Worm (Caenorhabditis elegans) whole organism, L1 larva: ENCODE results near the gene C01G10.6.

Experiments
- ceh-88 ChIP-seq: fragments of 200-800 bp; sonication (Bioruptor generic); IDR thresholded peaks from 2 replicates; pipeline ENCODE4 v1.3.6; 2022; ENCODE audit warnings: missing genetic modification characterization, missing compliant biosample characterization
- jun-1 ChIP-seq: fragments of 150-350 bp; optimal IDR thresholded peaks from 2 replicates; lab custom pipeline; 2014; ENCODE audit warnings: missing biosample characterization, missing genetic modification reagents, missing genetic modification characterization
- nhr-237 ChIP-seq: fragments of 150-350 bp; optimal IDR thresholded peaks from 2 replicates; lab custom pipeline; 2014; ENCODE audit warnings: missing biosample characterization, missing genetic modification characterization

- no peak for TF ChIP-seq jun-1 (tag; lab: Kevin White, UChicago)
- no peak for TF ChIP-seq ceh-88
- no peak for TF ChIP-seq nhr-237 (tag; lab: Kevin White, UChicago)
Measured at ce11 chrV:15132423-15132822, 45.0 kb downstream of the C01G10.6 start, which contains the start of gene str-171.
